In the genomic region with DNA sequence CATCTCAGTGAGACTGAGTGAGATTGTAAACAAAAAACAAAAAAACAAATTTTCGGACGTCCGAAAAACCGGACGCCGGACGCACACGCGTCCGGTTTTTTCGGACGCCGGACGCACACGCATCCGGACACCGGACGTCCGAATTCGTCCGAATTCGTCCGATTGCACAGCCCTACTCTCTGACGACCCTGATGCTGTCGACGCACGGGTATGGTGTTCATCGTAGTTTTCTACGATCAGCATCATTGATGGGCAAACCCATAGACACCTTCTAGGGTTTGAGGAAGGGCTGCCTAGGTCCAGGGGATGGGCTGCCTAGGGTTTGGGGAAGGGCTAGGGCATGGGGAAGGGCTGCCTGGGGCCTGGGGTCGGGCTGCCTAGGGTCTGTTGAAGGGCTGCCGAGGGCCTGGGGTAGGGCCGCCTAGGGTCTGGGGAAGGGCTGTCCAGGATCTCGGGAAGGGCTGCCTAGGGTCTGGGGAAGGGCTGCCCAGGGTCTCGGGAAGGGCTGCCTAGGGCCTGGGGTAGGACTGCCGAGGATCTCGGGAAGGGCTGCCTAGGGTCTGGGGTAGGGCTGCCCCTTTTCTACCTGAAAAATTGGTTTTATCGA, we compare ENCODE assay signal across 1 worm cellular context.
A peak's percentile ranks its signal among the peaks of the same experiment; 100 is the strongest.
TF ChIP-seq lines count a peak whose summit lies in the region.

No protein-coding gene starts in this region.

TF ChIP-seq in whole organism, young adult, 124 proteins besides CTCF, POLR2A, EP300 and RAD21 (continued from another document):
- no peak for TF ChIP-seq attf-5 (GFP tag; optimal IDR thresholded peaks at IDR 0.05; lab: Kevin White, UChicago)
- no peak for TF ChIP-seq F49E8.2 (tag; optimal IDR thresholded peaks at IDR 0.05; lab: Kevin White, UChicago; ENCODE audit: insufficient read depth)
- no peak for TF ChIP-seq efl-1 (GFP tag; optimal IDR thresholded peaks at IDR 0.05; lab: Kevin White, UChicago)
- no peak for TF ChIP-seq attf-3 (GFP tag; conservative IDR thresholded peaks at IDR 0.05; lab: Robert Waterston, UW)
- peak; percentile 79 for TF ChIP-seq madf-3 (GFP tag; IDR thresholded peaks at IDR 0.05; lab: Robert Waterston, UW)
- no peak for TF ChIP-seq B0336.3 (GFP tag; IDR thresholded peaks at IDR 0.05; lab: Robert Waterston, UW)
- no peak for TF ChIP-seq unc-130 (GFP tag; optimal IDR thresholded peaks at IDR 0.05; lab: Kevin White, UChicago)
- TF ChIP-seq mcd-1 (GFP tag; IDR thresholded peaks at IDR 0.05; lab: Robert Waterston, UW) = no peak; the same call in 1 of the 2 replicates
- no peak for TF ChIP-seq T26A5.8 (tag; optimal IDR thresholded peaks at IDR 0.05; lab: Kevin White, UChicago)
- TF ChIP-seq dpff-1 (tag; optimal IDR thresholded peaks at IDR 0.05; lab: Kevin White, UChicago) = no peak
- peak; percentile 76; the same call in 1 of the 2 replicates for TF ChIP-seq aptf-3 (GFP tag; IDR thresholded peaks at IDR 0.05; lab: Robert Waterston, UW)
- no peak for TF ChIP-seq sea-2 (GFP tag; IDR thresholded peaks at IDR 0.05; lab: Robert Waterston, UW)
- no peak for TF ChIP-seq athp-1 (tag; optimal IDR thresholded peaks at IDR 0.05; lab: Kevin White, UChicago)
- TF ChIP-seq unc-62 (GFP tag; optimal IDR thresholded peaks at IDR 0.05; lab: Kevin White, UChicago) = no peak
- 0 out of 2 replicates have a peak, but pooled peaks have one; percentile 16 for TF ChIP-seq Y79H2A.3 (GFP tag; conservative IDR thresholded peaks at IDR 0.05; lab: Robert Waterston, UW)
- no peak for TF ChIP-seq dpl-1 (GFP tag; optimal IDR thresholded peaks at IDR 0.05; lab: Kevin White, UChicago)
- peak; percentile 57; the same call in 1 of the 2 replicates for TF ChIP-seq lin-26 (GFP tag; IDR thresholded peaks at IDR 0.05; lab: Robert Waterston, UW)
- TF ChIP-seq ztf-6 (GFP tag; IDR thresholded peaks at IDR 0.05; lab: Robert Waterston, UW) = no peak
- no peak for TF ChIP-seq chd-7 (tag; optimal IDR thresholded peaks at IDR 0.05; lab: Kevin White, UChicago)
- no peak for TF ChIP-seq xnd-1 (tag; optimal IDR thresholded peaks at IDR 0.05; lab: Kevin White, UChicago)
- TF ChIP-seq pha-4 (tag; optimal IDR thresholded peaks at IDR 0.05; lab: Kevin White, UChicago) = no peak
- TF ChIP-seq ets-4 (GFP tag; optimal IDR thresholded peaks at IDR 0.05; lab: Kevin White, UChicago) = no peak
- no peak for TF ChIP-seq B0035.1 (tag; optimal IDR thresholded peaks at IDR 0.05; lab: Kevin White, UChicago)
- TF ChIP-seq akir-1 (GFP tag; optimal IDR thresholded peaks at IDR 0.05; lab: Kevin White, UChicago) = no peak
- no peak for TF ChIP-seq let-526 (GFP tag; IDR thresholded peaks at IDR 0.05; lab: Robert Waterston, UW)
- TF ChIP-seq him-1 (tag; optimal IDR thresholded peaks at IDR 0.05; lab: Kevin White, UChicago) = no peak
- TF ChIP-seq Y56A3A.18 (GFP tag; IDR thresholded peaks at IDR 0.05; lab: Robert Waterston, UW) = no peak
- no peak for TF ChIP-seq lin-35 (GFP tag; optimal IDR thresholded peaks at IDR 0.05; lab: Kevin White, UChicago)
- no peak for TF ChIP-seq nfya-2 (GFP tag; IDR thresholded peaks at IDR 0.05; lab: Robert Waterston, UW)
- no peak for TF ChIP-seq Y53G8AR.9 (GFP tag; conservative IDR thresholded peaks at IDR 0.05; lab: Robert Waterston, UW)
- TF ChIP-seq madf-6 (GFP tag; IDR thresholded peaks at IDR 0.05; lab: Robert Waterston, UW) = no peak
- no peak; the same call in 1 of the 2 replicates for TF ChIP-seq hsf-1 (GFP tag; IDR thresholded peaks at IDR 0.05; lab: Robert Waterston, UW)
- TF ChIP-seq sdz-38 (tag; optimal IDR thresholded peaks at IDR 0.05; lab: Kevin White, UChicago) = no peak
- TF ChIP-seq die-1 (tag; optimal IDR thresholded peaks at IDR 0.05; lab: Kevin White, UChicago) = no peak
- no peak for TF ChIP-seq ceh-79 (tag; optimal IDR thresholded peaks at IDR 0.05; lab: Kevin White, UChicago)
- no peak for TF ChIP-seq F57A8.1 (GFP tag; optimal IDR thresholded peaks at IDR 0.05; lab: Kevin White, UChicago)
- no peak for TF ChIP-seq ceh-100 (GFP tag; IDR thresholded peaks at IDR 0.05; lab: Robert Waterston, UW)
- no peak for TF ChIP-seq snpc-1.1 (tag; optimal IDR thresholded peaks at IDR 0.05; lab: Kevin White, UChicago; ENCODE audit: insufficient read depth)
- no peak for TF ChIP-seq ZK185.1 (tag; optimal IDR thresholded peaks at IDR 0.05; lab: Kevin White, UChicago; ENCODE audit: poor library complexity, severe bottlenecking)
- TF ChIP-seq F22D6.2 (tag; optimal IDR thresholded peaks at IDR 0.05; lab: Kevin White, UChicago) = no peak
- no peak for TF ChIP-seq madf-10 (tag; optimal IDR thresholded peaks at IDR 0.05; lab: Kevin White, UChicago)
- TF ChIP-seq zfh-2 (GFP tag; conservative IDR thresholded peaks at IDR 0.05; lab: Robert Waterston, UW) = peak; percentile 96
- no peak for TF ChIP-seq nhr-90 (tag; optimal IDR thresholded peaks at IDR 0.05; lab: Kevin White, UChicago)
- TF ChIP-seq nhr-27 (tag; optimal IDR thresholded peaks at IDR 0.05; lab: Kevin White, UChicago) = no peak
- no peak for TF ChIP-seq Y95B8A.8 (GFP tag; IDR thresholded peaks at IDR 0.05; lab: Robert Waterston, UW)
- TF ChIP-seq F57C9.4 (tag; optimal IDR thresholded peaks at IDR 0.05; lab: Kevin White, UChicago) = no peak
- TF ChIP-seq lir-1 (GFP tag; conservative IDR thresholded peaks at IDR 0.05; lab: Robert Waterston, UW) = no peak
- TF ChIP-seq lin-40 (tag; optimal IDR thresholded peaks at IDR 0.05; lab: Kevin White, UChicago) = no peak
- no peak for TF ChIP-seq egl-18 (GFP tag; IDR thresholded peaks at IDR 0.05; lab: Robert Waterston, UW)
- TF ChIP-seq mxl-1 (tag; optimal IDR thresholded peaks at IDR 0.05; lab: Kevin White, UChicago) = no peak
- no peak for TF ChIP-seq madf-8 (GFP tag; conservative IDR thresholded peaks at IDR 0.05; lab: Robert Waterston, UW)
- TF ChIP-seq hrde-1 (tag; optimal IDR thresholded peaks at IDR 0.05; lab: Kevin White, UChicago; ENCODE audit: borderline replicate concordance) = no peak
- 0 out of 2 replicates have a peak, but pooled peaks have one; percentile 29 for TF ChIP-seq F39B2.1 (GFP tag; IDR thresholded peaks at IDR 0.05; lab: Robert Waterston, UW)
